Fruit fly (Drosophila melanogaster): Measurements from ENCODE around the gene CG1492.

Gene CG1492

DNA sequence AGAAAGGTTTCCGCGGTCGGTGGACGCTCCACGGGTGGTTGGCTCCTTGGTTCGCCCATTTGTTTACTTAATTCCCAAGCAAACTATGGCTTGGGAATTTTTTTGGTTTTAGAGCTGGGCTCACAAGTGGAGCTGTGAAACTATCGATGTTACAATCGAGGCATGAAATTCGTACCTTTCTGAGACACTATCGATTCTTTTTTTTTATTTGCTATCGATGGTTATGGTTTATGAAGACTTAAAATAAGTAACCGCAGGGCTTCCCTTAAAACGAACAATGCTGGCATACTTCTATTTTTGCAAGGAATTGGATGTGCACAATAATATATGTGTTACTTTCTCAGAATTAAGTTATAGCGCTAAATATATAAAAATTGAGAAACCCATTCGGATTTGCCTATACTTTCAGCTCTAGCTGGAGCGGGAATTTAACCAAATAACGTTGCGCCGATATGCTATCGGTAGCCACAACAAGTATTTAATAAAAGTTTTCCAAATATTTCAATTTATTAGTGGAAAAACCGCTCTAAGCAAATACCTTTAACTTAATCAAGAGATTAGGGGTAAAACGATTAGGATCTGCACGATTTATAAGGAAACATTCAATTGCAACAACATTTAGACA is 5.9 kb upstream of the CG1492 start, which contains the start of gene Chrac-16:
Chrac-16 (minus strand) TSS at position 147 of the 625 bp plus-strand sequence.
- TF ChIP-seq Mnt (GFP tag; optimal IDR thresholded peaks at IDR 0.05) (no peak), Clk (GFP tag; optimal IDR thresholded peaks at IDR 0.05) (no peak), CG12768 (GFP tag; optimal IDR thresholded peaks at IDR 0.05) (no peak)

DNA sequence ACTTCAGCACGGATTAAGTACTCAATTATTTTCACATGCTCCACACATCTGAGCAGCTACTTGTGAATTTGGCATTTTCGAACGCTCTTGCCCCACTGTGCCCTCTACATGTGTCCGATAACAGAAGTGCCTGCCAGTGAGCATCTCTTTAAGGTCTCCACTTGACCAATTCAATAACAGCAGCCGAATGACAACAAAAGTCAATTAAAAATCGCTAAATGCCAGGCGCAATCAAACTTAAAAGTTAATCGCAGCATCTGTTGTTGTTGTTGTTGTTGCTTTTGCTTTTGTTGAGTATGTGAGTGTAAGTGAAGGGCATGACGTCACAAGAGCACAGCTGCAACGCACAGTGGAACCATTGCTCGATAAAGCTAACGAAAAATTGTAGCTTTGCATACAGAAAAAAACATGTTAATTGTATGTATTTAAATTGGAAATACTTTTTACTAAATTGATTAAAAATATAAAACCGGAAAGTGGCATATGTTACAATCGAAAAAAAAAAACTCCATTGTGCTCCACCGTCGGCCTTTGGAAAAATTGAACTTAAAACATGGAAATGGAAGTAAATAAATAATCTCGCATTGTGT is 2.9 kb upstream of the CG1492 start:
- no peak for TF ChIP-seq CG7101 (tag; optimal IDR thresholded peaks at IDR 0.05)
- no peak for TF ChIP-seq cnc (optimal IDR thresholded peaks at IDR 0.05)
- TF ChIP-seq ovo (GFP tag; optimal IDR thresholded peaks at IDR 0.05), result no peak
- TF ChIP-seq CG14711 (tag; optimal IDR thresholded peaks at IDR 0.05), result peak; percentile 17
- TF ChIP-seq CG11617 (GFP tag; optimal IDR thresholded peaks at IDR 0.05), result peak; percentile 34
- TF ChIP-seq CG5204 (GFP tag; optimal IDR thresholded peaks at IDR 0.05), result no peak
- no peak for TF ChIP-seq toe (GFP tag; optimal IDR thresholded peaks at IDR 0.05)
- TF ChIP-seq tj (GFP tag; optimal IDR thresholded peaks at IDR 0.05), result no peak
- TF ChIP-seq CG7045 (GFP tag; optimal IDR thresholded peaks at IDR 0.05), result no peak
- TF ChIP-seq CG1620 (GFP tag; optimal IDR thresholded peaks at IDR 0.05), result peak; percentile 21
- no peak for TF ChIP-seq Crg-1 (GFP tag; optimal IDR thresholded peaks at IDR 0.05)
- TF ChIP-seq kay (GFP tag; ENCODE audit: borderline replicate concordance), result peak; percentile 83
- no peak for TF ChIP-seq CG12768 (GFP tag; optimal IDR thresholded peaks at IDR 0.05)
- no peak for TF ChIP-seq cic (GFP tag; optimal IDR thresholded peaks at IDR 0.05)
- TF ChIP-seq Hr96 (GFP tag; optimal IDR thresholded peaks at IDR 0.05), result no peak
- peak; percentile 11 for TF ChIP-seq Mnt (GFP tag; optimal IDR thresholded peaks at IDR 0.05)
- TF ChIP-seq bab1 (GFP tag; optimal IDR thresholded peaks at IDR 0.05), result no peak
- TF ChIP-seq Clk (GFP tag; optimal IDR thresholded peaks at IDR 0.05), result no peak
- no peak for TF ChIP-seq pad (GFP tag; optimal IDR thresholded peaks at IDR 0.05)
- TF ChIP-seq CG33017 (tag; optimal IDR thresholded peaks at IDR 0.05), result no peak

DNA sequence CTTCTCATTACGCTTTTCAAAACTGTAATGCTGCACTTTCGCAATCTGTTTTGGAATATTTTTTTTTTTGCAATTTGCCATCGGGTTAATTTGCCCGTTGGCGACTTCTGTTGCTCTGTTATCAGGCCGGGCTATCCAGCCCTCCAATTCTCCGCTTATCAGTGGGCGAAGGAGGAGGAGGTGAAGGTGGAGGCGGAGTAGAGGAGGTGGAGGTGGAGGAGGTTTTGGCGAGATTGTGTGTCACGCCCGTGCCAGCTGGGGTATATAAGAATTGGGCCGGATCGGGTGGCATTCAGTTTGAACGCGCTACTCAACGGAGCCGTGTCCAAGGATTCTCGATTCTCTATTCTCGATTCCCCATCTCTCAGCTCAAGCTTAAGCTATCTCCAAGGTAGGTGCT is 2.1 kb upstream of the CG1492 start:
- TF ChIP-seq CG33017 (tag; optimal IDR thresholded peaks at IDR 0.05) (no peak), kay (GFP tag; ENCODE audit: borderline replicate concordance) (peak; percentile 95), Hr96 (GFP tag; optimal IDR thresholded peaks at IDR 0.05) (no peak), cnc (optimal IDR thresholded peaks at IDR 0.05) (no peak)

dm6 chrX:12013098-12013493 is 1.1 kb upstream of the CG1492 start:
- no peak for TF ChIP-seq cnc (optimal IDR thresholded peaks at IDR 0.05)
- no peak for TF ChIP-seq pad (GFP tag; optimal IDR thresholded peaks at IDR 0.05)
- no peak for TF ChIP-seq cic (GFP tag; optimal IDR thresholded peaks at IDR 0.05)
- TF ChIP-seq CG7101 (tag; optimal IDR thresholded peaks at IDR 0.05), result no peak
- TF ChIP-seq bab1 (GFP tag; optimal IDR thresholded peaks at IDR 0.05), result no peak
- TF ChIP-seq CG1620 (GFP tag; optimal IDR thresholded peaks at IDR 0.05), result no peak
- TF ChIP-seq Crg-1 (GFP tag; optimal IDR thresholded peaks at IDR 0.05), result no peak
- no peak for TF ChIP-seq CG7045 (GFP tag; optimal IDR thresholded peaks at IDR 0.05)
- no peak for TF ChIP-seq CG33017 (tag; optimal IDR thresholded peaks at IDR 0.05)
- no peak for TF ChIP-seq CG5204 (GFP tag; optimal IDR thresholded peaks at IDR 0.05)
- TF ChIP-seq kay (GFP tag; ENCODE audit: borderline replicate concordance), result no peak
- TF ChIP-seq CG12768 (GFP tag; optimal IDR thresholded peaks at IDR 0.05), result no peak
- TF ChIP-seq Mnt (GFP tag; optimal IDR thresholded peaks at IDR 0.05), result no peak

dm6 chrX:12007593-12007992 is 4.4 kb downstream of the CG1492 start:
- TF ChIP-seq CG1620 (GFP tag; optimal IDR thresholded peaks at IDR 0.05) (no peak), CG5204 (GFP tag; optimal IDR thresholded peaks at IDR 0.05) (no peak), CG14711 (tag; optimal IDR thresholded peaks at IDR 0.05) (no peak), CG33017 (tag; optimal IDR thresholded peaks at IDR 0.05) (no peak), ovo (GFP tag; optimal IDR thresholded peaks at IDR 0.05) (no peak)

dm6 chrX:12006678-12007441 is 5.2 kb downstream of the CG1492 start, which contains the start of gene CG1806:
Gene CG1806, plus strand, starts transcription at chrX:12007176.
- TF ChIP-seq tj (GFP tag; optimal IDR thresholded peaks at IDR 0.05), result peak; percentile 24
- TF ChIP-seq toe (GFP tag; optimal IDR thresholded peaks at IDR 0.05), result no peak
- TF ChIP-seq Hr96 (GFP tag; optimal IDR thresholded peaks at IDR 0.05), result peak; percentile 25
- TF ChIP-seq CG1620 (GFP tag; optimal IDR thresholded peaks at IDR 0.05), result no peak
- TF ChIP-seq cnc (optimal IDR thresholded peaks at IDR 0.05), result no peak
- TF ChIP-seq pad (GFP tag; optimal IDR thresholded peaks at IDR 0.05), result peak; percentile 88
- TF ChIP-seq ovo (GFP tag; optimal IDR thresholded peaks at IDR 0.05), result no peak
- TF ChIP-seq Crg-1 (GFP tag; optimal IDR thresholded peaks at IDR 0.05), result no peak
- peak; percentile 65 for TF ChIP-seq bab1 (GFP tag; optimal IDR thresholded peaks at IDR 0.05)
- TF ChIP-seq Mnt (GFP tag; optimal IDR thresholded peaks at IDR 0.05), result peak; percentile 31
- TF ChIP-seq CG33017 (tag; optimal IDR thresholded peaks at IDR 0.05), result peak; percentile 13

DNA sequence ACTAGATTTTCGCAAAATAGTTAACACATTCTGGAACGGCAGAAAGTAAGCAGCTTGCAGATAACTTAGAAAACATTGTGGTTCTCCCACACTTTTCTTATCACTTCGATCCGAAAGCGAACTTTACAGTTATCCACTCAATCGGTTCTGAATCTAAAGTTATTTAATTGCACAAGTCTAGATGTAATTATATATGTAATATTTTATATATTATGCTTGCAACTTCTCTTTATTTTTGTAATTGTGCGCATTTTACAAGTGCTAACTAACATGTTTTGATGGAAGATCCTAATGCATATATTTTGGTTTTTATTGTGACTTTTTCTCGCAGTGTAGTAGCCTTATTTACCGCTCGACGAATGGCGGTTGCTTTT is 7.6 kb downstream of the CG1492 start:
- no peak for TF ChIP-seq Hr96 (GFP tag; optimal IDR thresholded peaks at IDR 0.05)
- TF ChIP-seq ovo (GFP tag; optimal IDR thresholded peaks at IDR 0.05), result no peak
- no peak for TF ChIP-seq Clk (GFP tag; optimal IDR thresholded peaks at IDR 0.05)
- TF ChIP-seq CG33017 (tag; optimal IDR thresholded peaks at IDR 0.05), result no peak
- no peak for TF ChIP-seq CG7045 (GFP tag; optimal IDR thresholded peaks at IDR 0.05)
- TF ChIP-seq toe (GFP tag; optimal IDR thresholded peaks at IDR 0.05), result no peak
- no peak for TF ChIP-seq kay (GFP tag; ENCODE audit: borderline replicate concordance)
- TF ChIP-seq CG1620 (GFP tag; optimal IDR thresholded peaks at IDR 0.05), result no peak
- TF ChIP-seq Mnt (GFP tag; optimal IDR thresholded peaks at IDR 0.05), result no peak
- TF ChIP-seq cic (GFP tag; optimal IDR thresholded peaks at IDR 0.05), result no peak
- TF ChIP-seq bab1 (GFP tag; optimal IDR thresholded peaks at IDR 0.05), result no peak
